Worm (Caenorhabditis elegans) whole organism, L3 larva: ENCODE measurements around the gene F54D10.5.

ENCODE experiments used
- R02D3.7 ChIP-seq: fragments of 150-350 bp; optimal IDR thresholded peaks from 2 replicates; lab custom pipeline; 2014; ENCODE audit warnings: missing biosample characterization, missing genetic modification characterization
- ZK546.5 ChIP-seq: sonication (generic microtip); optimal IDR thresholded peaks from 2 replicates; lab custom pipeline; 2017; ENCODE audit warnings: missing biosample characterization, missing genetic modification characterization
- aly-2 ChIP-seq: fragments of 150-350 bp; optimal IDR thresholded peaks from 2 replicates; lab custom pipeline; 2014; ENCODE audit warnings: missing biosample characterization, missing genetic modification characterization
- ama-1 ChIP-seq: fragments of 150-350 bp; optimal IDR thresholded peaks from 2 replicates; lab custom pipeline; 2018
- ceh-16 ChIP-seq: sonication (generic microtip); optimal IDR thresholded peaks from 2 replicates; lab custom pipeline; 2017; ENCODE audit warnings: missing biosample characterization, missing genetic modification characterization
- ceh-9 ChIP-seq: sonication (generic microtip); optimal IDR thresholded peaks from 2 replicates; lab custom pipeline; 2018; ENCODE audit warnings: missing biosample characterization, missing genetic modification characterization
- daf-12 ChIP-seq: fragments of 150-350 bp; optimal IDR thresholded peaks from 2 replicates; lab custom pipeline; 2014; ENCODE audit warnings: missing biosample characterization, missing genetic modification reagents, missing genetic modification characterization
- egl-27 ChIP-seq: sonication (generic microtip); optimal IDR thresholded peaks from 4 replicates; lab custom pipeline; 2017; ENCODE audit warnings: missing biosample characterization, missing genetic modification reagents, missing genetic modification characterization
- egl-5 ChIP-seq: fragments of 150-350 bp; optimal IDR thresholded peaks from 2 replicates; lab custom pipeline; 2017; ENCODE audit warnings: missing biosample characterization, missing genetic modification reagents, missing genetic modification characterization, inconsistent platforms
- elt-1 ChIP-seq: fragments of 150-350 bp; optimal IDR thresholded peaks from 2 replicates; lab custom pipeline; 2014; ENCODE audit warnings: missing biosample characterization, missing genetic modification characterization
- elt-2 ChIP-seq: sonication (generic microtip); optimal IDR thresholded peaks from 2 replicates; lab custom pipeline; 2016; ENCODE audit warnings: missing genetic modification reagents, mild to moderate bottlenecking, missing genetic modification characterization, missing compliant biosample characterization
- elt-3 ChIP-seq, 3 experiments: fragments of 150-350 bp in 1 of 3; sonication (generic microtip) in 2 of 3; optimal IDR thresholded peaks; 2 replicates in 2 of 3; 4 replicates in 1 of 3; lab custom pipeline; 2014 to 2017; ENCODE audit warnings: missing biosample characterization in 3 of 3, missing genetic modification characterization in 3 of 3
- eor-1 ChIP-seq, 2 experiments: fragments of 150-350 bp; optimal IDR thresholded peaks; 2 replicates each; lab custom pipeline; 2014 to 2018; ENCODE audit warnings: missing biosample characterization in 2 of 2, missing genetic modification characterization in 2 of 2
- fkh-10 ChIP-seq: sonication (generic microtip); optimal IDR thresholded peaks from 2 replicates; lab custom pipeline; 2017; ENCODE audit warnings: missing biosample characterization, missing genetic modification reagents, missing genetic modification characterization
- fkh-2 ChIP-seq: fragments of 150-350 bp; optimal IDR thresholded peaks from 2 replicates; lab custom pipeline; 2014; ENCODE audit warnings: missing biosample characterization, missing genetic modification reagents, missing genetic modification characterization
- fos-1 ChIP-seq: fragments of 150-350 bp; optimal IDR thresholded peaks from 2 replicates; lab custom pipeline; 2014; ENCODE audit warnings: missing biosample characterization, missing genetic modification characterization
- hmg-11 ChIP-seq: sonication (generic microtip); optimal IDR thresholded peaks from 2 replicates; lab custom pipeline; 2016; ENCODE audit warnings: missing genetic modification characterization, missing compliant biosample characterization
- jun-1 ChIP-seq: fragments of 150-350 bp; optimal IDR thresholded peaks from 2 replicates; lab custom pipeline; 2014; ENCODE audit warnings: missing biosample characterization, missing genetic modification reagents, missing genetic modification characterization
- lin-15B ChIP-seq: fragments of 150-350 bp; optimal IDR thresholded peaks from 2 replicates; lab custom pipeline; 2014; ENCODE audit warnings: missing biosample characterization, missing genetic modification characterization
- lin-39 ChIP-seq: fragments of 150-350 bp; optimal IDR thresholded peaks from 2 replicates; lab custom pipeline; 2018; ENCODE audit warnings: missing biosample characterization, missing genetic modification reagents, missing genetic modification characterization
- lsy-12 ChIP-seq: sonication (generic microtip); optimal IDR thresholded peaks from 2 replicates; lab custom pipeline; 2016; ENCODE audit warnings: mild to moderate bottlenecking, missing genetic modification characterization, missing compliant biosample characterization
- mdl-1 ChIP-seq: fragments of 150-350 bp; optimal IDR thresholded peaks from 2 replicates; lab custom pipeline; 2014; ENCODE audit warnings: missing biosample characterization, missing genetic modification characterization
- nfya-1 ChIP-seq: sonication (generic microtip); optimal IDR thresholded peaks from 2 replicates; lab custom pipeline; 2017; ENCODE audit warnings: missing genetic modification characterization, mild to moderate bottlenecking, missing compliant biosample characterization, antibody characterized with exemption, moderate library complexity; ENCODE audit not compliant: insufficient read depth
- nhr-11 ChIP-seq: fragments of 150-350 bp; optimal IDR thresholded peaks from 2 replicates; lab custom pipeline; 2014; ENCODE audit warnings: missing biosample characterization, missing genetic modification characterization
- nhr-43 ChIP-seq: sonication (generic microtip); optimal IDR thresholded peaks from 2 replicates; lab custom pipeline; 2016; ENCODE audit warnings: mild to moderate bottlenecking, missing genetic modification characterization, missing compliant biosample characterization; ENCODE audit not compliant: poor library complexity, severe bottlenecking
- nhr-67 ChIP-seq: fragments of 150-350 bp; optimal IDR thresholded peaks from 2 replicates; lab custom pipeline; 2014; ENCODE audit warnings: missing biosample characterization, missing genetic modification characterization
- nhr-76 ChIP-seq: fragments of 150-350 bp; sonication (generic microtip); optimal IDR thresholded peaks from 5 replicates; lab custom pipeline; 2014; ENCODE audit warnings: missing biosample characterization, missing genetic modification characterization
- nhr-77 ChIP-seq: fragments of 150-350 bp; optimal IDR thresholded peaks from 2 replicates; lab custom pipeline; 2014; ENCODE audit warnings: missing biosample characterization, missing genetic modification characterization
- pha-4 ChIP-seq: fragments of 150-350 bp; optimal IDR thresholded peaks from 2 replicates; lab custom pipeline; 2014; ENCODE audit warnings: missing biosample characterization, missing genetic modification reagents, missing genetic modification characterization
- pqm-1 ChIP-seq: fragments of 150-350 bp; optimal IDR thresholded peaks from 2 replicates; lab custom pipeline; 2017; ENCODE audit warnings: missing biosample characterization, missing genetic modification characterization, inconsistent platforms
- skn-1 ChIP-seq: fragments of 150-350 bp; optimal IDR thresholded peaks from 2 replicates; lab custom pipeline; 2014; ENCODE audit warnings: missing biosample characterization, missing genetic modification characterization
- snpc-4 ChIP-seq: fragments of 150-350 bp; optimal IDR thresholded peaks from 2 replicates; lab custom pipeline; 2014; ENCODE audit warnings: missing biosample characterization, missing genetic modification characterization
- tbx-2 ChIP-seq: sonication (generic microtip); optimal IDR thresholded peaks from 2 replicates; lab custom pipeline; 2016; ENCODE audit warnings: mild to moderate bottlenecking, missing genetic modification characterization, missing compliant biosample characterization
- unc-39 ChIP-seq: sonication (generic microtip); optimal IDR thresholded peaks from 4 replicates; lab custom pipeline; 2017; ENCODE audit warnings: missing biosample characterization, missing genetic modification characterization
- unc-62 ChIP-seq: fragments of 150-350 bp; sonication (generic microtip); optimal IDR thresholded peaks from 4 replicates; lab custom pipeline; 2014; ENCODE audit warnings: missing biosample characterization, missing genetic modification reagents, missing genetic modification characterization
- zag-1 ChIP-seq: fragments of 150-350 bp; optimal IDR thresholded peaks from 2 replicates; lab custom pipeline; 2014; ENCODE audit warnings: missing biosample characterization, missing genetic modification characterization
- ztf-11 ChIP-seq: fragments of 150-350 bp; optimal IDR thresholded peaks from 2 replicates; lab custom pipeline; 2014; ENCODE audit warnings: missing biosample characterization, missing genetic modification characterization
- ztf-4 ChIP-seq: fragments of 150-350 bp; optimal IDR thresholded peaks from 2 replicates; lab custom pipeline; 2014; ENCODE audit warnings: missing biosample characterization, missing genetic modification characterization

The F54D10.5 gene

ce11 chrII:3832383-3832782 lies 24.4 kb upstream of the F54D10.5 start, which contains the start of gene F54D10.9:
TSS of gene F54D10.9 (minus strand) at chrII:3832483.
- TF ChIP-seq fkh-2 (tag; lab: Kevin White, UChicago): no peak
- TF ChIP-seq elt-2 (tag; lab: Kevin White, UChicago): no peak
- no peak for TF ChIP-seq pha-4
- TF ChIP-seq eor-1 (tag; optimal IDR thresholded peaks at IDR 0.05; lab: Kevin White, UChicago): no peak
- TF ChIP-seq nhr-76 (tag; lab: Kevin White, UChicago): no peak
- TF ChIP-seq hmg-11 (tag; lab: Kevin White, UChicago): no peak
- TF ChIP-seq egl-5 (tag; lab: Kevin White, UChicago): no peak
- TF ChIP-seq pqm-1 (tag; lab: Kevin White, UChicago): no peak
- TF ChIP-seq nhr-11 (tag; lab: Kevin White, UChicago): no peak
- no peak for TF ChIP-seq zag-1 (tag; lab: Kevin White, UChicago)
- no peak for TF ChIP-seq daf-12 (tag; lab: Kevin White, UChicago)
- TF ChIP-seq nhr-77 (tag; lab: Kevin White, UChicago): no peak
- no peak for TF ChIP-seq mdl-1 (tag; lab: Kevin White, UChicago)
- TF ChIP-seq lin-39 (tag; lab: Kevin White, UChicago): no peak
- no peak for TF ChIP-seq skn-1
- no peak for TF ChIP-seq ztf-4
- TF ChIP-seq elt-3 (tag; optimal IDR thresholded peaks at IDR 0.05; lab: Kevin White, UChicago): no peak
- no peak for TF ChIP-seq fos-1 (tag; lab: Kevin White, UChicago)
- TF ChIP-seq lin-15B (tag; lab: Kevin White, UChicago): no peak
- TF ChIP-seq unc-39 (tag; lab: Kevin White, UChicago): no peak

ce11 chrII:3829623-3830022 lies 21.6 kb upstream of the F54D10.5 start:
- no peak for TF ChIP-seq ceh-9 (tag; lab: Kevin White, UChicago)
- TF ChIP-seq lin-15B (tag; lab: Kevin White, UChicago): no peak
- TF ChIP-seq ceh-16 (tag; lab: Kevin White, UChicago): no peak
- TF ChIP-seq jun-1: no peak
- no peak for TF ChIP-seq lsy-12 (tag; lab: Kevin White, UChicago)
- TF ChIP-seq nfya-1 (tag; lab: Kevin White, UChicago): no peak
- no peak for TF ChIP-seq ztf-11
- no peak for TF ChIP-seq daf-12 (tag; lab: Kevin White, UChicago)
- no peak for TF ChIP-seq egl-5 (tag; lab: Kevin White, UChicago)

ce11 chrII:3827801-3828200 lies 19.8 kb upstream of the F54D10.5 start, which contains the start of gene F54D10.8:
TSS of gene F54D10.8 (minus strand) at chrII:3827901.
- TF ChIP-seq hmg-11 (tag; lab: Kevin White, UChicago): no peak
- no peak for TF ChIP-seq daf-12 (tag; lab: Kevin White, UChicago)
- TF ChIP-seq zag-1 (tag; lab: Kevin White, UChicago): no peak
- TF ChIP-seq aly-2 (tag; lab: Kevin White, UChicago): no peak
- no peak for TF ChIP-seq R02D3.7 (tag; lab: Kevin White, UChicago)
- no peak for TF ChIP-seq pqm-1 (tag; lab: Kevin White, UChicago)
- TF ChIP-seq tbx-2 (tag; lab: Kevin White, UChicago): no peak
- TF ChIP-seq fkh-10: no peak
- TF ChIP-seq ztf-11: no peak
- TF ChIP-seq ztf-4: no peak
- no peak for TF ChIP-seq nhr-76 (tag; lab: Kevin White, UChicago)
- TF ChIP-seq egl-27 (tag; lab: Kevin White, UChicago): no peak
- TF ChIP-seq unc-62 (GFP tag; lab: Kevin White, UChicago): no peak
- no peak for TF ChIP-seq unc-39 (tag; lab: Kevin White, UChicago)

- TF ChIP-seq nhr-43: no peak
- TF ChIP-seq ZK546.5 (tag; lab: Kevin White, UChicago): no peak
- no peak for TF ChIP-seq lin-15B (tag; lab: Kevin White, UChicago)
- TF ChIP-seq ceh-16 (tag; lab: Kevin White, UChicago): no peak
- no peak for TF ChIP-seq ama-1 (lab: Kevin White, UChicago)
- TF ChIP-seq eor-1 (tag; optimal IDR thresholded peaks at IDR 0.05; lab: Kevin White, UChicago): no peak
- no peak for TF ChIP-seq hmg-11 (tag; lab: Kevin White, UChicago)
- no peak for TF ChIP-seq pha-4
- no peak for TF ChIP-seq nhr-76 (tag; lab: Kevin White, UChicago)
- TF ChIP-seq fkh-2 (tag; lab: Kevin White, UChicago): no peak
- TF ChIP-seq zag-1 (tag; lab: Kevin White, UChicago): no peak
- TF ChIP-seq snpc-4: no peak
- no peak for TF ChIP-seq nhr-67 (tag; lab: Kevin White, UChicago)
- no peak for TF ChIP-seq elt-1 (tag; lab: Kevin White, UChicago)
These were observed 15.9 kb upstream of the F54D10.5 start, which contains the start of gene skr-15 for ce11 chrII:3823855-3824254. TSS of gene skr-15 (plus strand) at chrII:3824155.
